Worm (Caenorhabditis elegans) whole organism, mixed stage, embryonic: ENCODE data around the gene die-1.

ENCODE experiments used
- nhr-237 ChIP-seq: fragments of 150-350 bp; optimal IDR thresholded peaks from 2 replicates; lab custom pipeline; 2014; ENCODE audit warnings: missing biosample characterization, missing genetic modification characterization
- pha-4 ChIP-seq: fragments of 150-350 bp; optimal IDR thresholded peaks from 2 replicates; lab custom pipeline; 2018; ENCODE audit warnings: missing biosample characterization, missing genetic modification reagents, missing genetic modification characterization

DNA sequence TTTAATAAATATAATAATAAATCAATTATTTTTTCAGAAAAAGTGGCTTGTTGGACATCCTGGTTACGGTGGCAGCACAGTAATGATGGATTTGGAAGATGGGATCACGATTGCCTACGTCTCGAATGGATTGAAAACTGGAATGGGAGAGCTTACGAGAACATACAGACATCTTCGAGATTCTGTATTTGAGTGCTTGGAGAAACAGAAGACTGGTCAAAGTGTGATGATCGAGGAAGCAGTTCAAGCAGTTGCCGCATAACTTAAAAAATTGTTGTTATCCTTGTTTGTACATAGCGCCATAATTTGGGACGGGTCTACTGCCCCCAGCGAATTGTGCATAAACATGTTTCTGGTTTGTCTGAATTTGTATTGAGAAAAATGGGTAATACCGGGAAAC lies 30.7 kb upstream of the die-1 start:
- no peak for TF ChIP-seq nhr-237
- TF ChIP-seq pha-4 (tag; lab: Kevin White, UChicago) = no peak
